Worm (Caenorhabditis elegans): Measurements from ENCODE around the gene sfxn-2.
A peak's percentile ranks its signal among the peaks of the same experiment; 100 is the strongest.

The sfxn-2 gene

ce11 chrX:7951578-7951977 is 6.5 kb downstream of the sfxn-2 start (continued):
- no peak for TF ChIP-seq unc-30 (tag; optimal IDR thresholded peaks at IDR 0.05)
- TF ChIP-seq lin-14 (GFP tag; optimal IDR thresholded peaks at IDR 0.05), result peak; percentile 98
- TF ChIP-seq blmp-1 (tag; optimal IDR thresholded peaks at IDR 0.05), result peak; percentile 60
- TF ChIP-seq efl-1 (optimal IDR thresholded peaks at IDR 0.05), result peak; percentile 66 to 83
- peak; percentile 66 to 94 for TF ChIP-seq efl-1 (GFP tag; optimal IDR thresholded peaks at IDR 0.05 in 1 of 2)
- no peak for TF ChIP-seq nhr-76 (tag; optimal IDR thresholded peaks at IDR 0.05)
- TF ChIP-seq ces-1 (GFP tag; optimal IDR thresholded peaks at IDR 0.05), result no peak
- TF ChIP-seq tbx-2 (tag; optimal IDR thresholded peaks at IDR 0.05), result peak; percentile 95
- TF ChIP-seq irx-1 (tag; optimal IDR thresholded peaks at IDR 0.05), result peak; percentile 81
- peak; percentile 97 for TF ChIP-seq nhr-71 (tag; optimal IDR thresholded peaks at IDR 0.05)
- TF ChIP-seq Y116A8C.19 (tag; optimal IDR thresholded peaks at IDR 0.05; ENCODE audit: borderline replicate concordance), result no peak
- peak; percentile 93 for TF ChIP-seq nhr-85 (tag)
- no peak for TF ChIP-seq nhr-12 (tag; optimal IDR thresholded peaks at IDR 0.05)
- peak; percentile 9 for TF ChIP-seq F16B12.6 (tag; optimal IDR thresholded peaks at IDR 0.05)
- TF ChIP-seq pag-3 (tag; optimal IDR thresholded peaks at IDR 0.05; ENCODE audit: borderline replicate concordance, insufficient read depth), result peak; percentile 90
- peak; percentile 11 for TF ChIP-seq zip-4 (GFP tag; optimal IDR thresholded peaks at IDR 0.05)
- peak; percentile 83; the same call in 1 of the 2 replicates for TF ChIP-seq mab-9 (GFP tag; IDR thresholded peaks at IDR 0.05)
- TF ChIP-seq nhr-28 (tag; optimal IDR thresholded peaks at IDR 0.05), result no peak
- TF ChIP-seq nhr-77 (tag; optimal IDR thresholded peaks at IDR 0.05), result no peak
- peak; percentile 70 for TF ChIP-seq lir-3 (tag; optimal IDR thresholded peaks at IDR 0.05; ENCODE audit: poor library complexity)
- TF ChIP-seq nhr-11 (tag; optimal IDR thresholded peaks at IDR 0.05), result peak; percentile 82
- TF ChIP-seq swsn-7 (tag; optimal IDR thresholded peaks at IDR 0.05), result peak; percentile 91
- TF ChIP-seq hlh-17 (GFP tag; optimal IDR thresholded peaks at IDR 0.05; ENCODE audit: borderline replicate concordance), result no peak
- TF ChIP-seq egl-27 (tag; optimal IDR thresholded peaks at IDR 0.05), result no peak
- peak; percentile 56 for TF ChIP-seq C16A3.4 (tag; optimal IDR thresholded peaks at IDR 0.05)
- TF ChIP-seq ceh-90 (tag; optimal IDR thresholded peaks at IDR 0.05), result no peak
- peak; percentile 69 for TF ChIP-seq elt-2 (tag; optimal IDR thresholded peaks at IDR 0.05)
- peak; percentile 41 to 52 (median 44) for TF ChIP-seq dpl-1 (GFP tag; optimal IDR thresholded peaks at IDR 0.05)
- no peak for TF ChIP-seq nhr-84 (tag; optimal IDR thresholded peaks at IDR 0.05)
- peak; percentile 83 for TF ChIP-seq lsy-2 (tag; optimal IDR thresholded peaks at IDR 0.05)
- peak; percentile 97 for TF ChIP-seq unc-86 (tag; optimal IDR thresholded peaks at IDR 0.05)
- TF ChIP-seq hlh-4 (tag; optimal IDR thresholded peaks at IDR 0.05), result peak; percentile 33
- TF ChIP-seq lin-15B (tag; optimal IDR thresholded peaks at IDR 0.05), result no peak
- TF ChIP-seq fos-1 (tag; optimal IDR thresholded peaks at IDR 0.05), result peak; percentile 48
- no peak for TF ChIP-seq unc-98 (GFP tag; IDR thresholded peaks at IDR 0.05)
- peak; percentile 65 for TF ChIP-seq aha-1 (tag; optimal IDR thresholded peaks at IDR 0.05)
- no peak for TF ChIP-seq nhr-237 (tag; optimal IDR thresholded peaks at IDR 0.05)

- TF ChIP-seq rnt-1 (tag; optimal IDR thresholded peaks at IDR 0.05) (peak; percentile 45), lin-14 (GFP tag; optimal IDR thresholded peaks at IDR 0.05) (peak; percentile 46), elt-2 (tag; optimal IDR thresholded peaks at IDR 0.05) (no peak)
These were observed 12.7 kb downstream of the sfxn-2 start for ce11 chrX:7945438-7945837.

ce11 chrX:7944999-7945398 is 13.1 kb downstream of the sfxn-2 start, which contains the start of gene tnt-3:
tnt-3 (minus strand) TSS chrX:7945099.
- no peak for TF ChIP-seq ztf-11 (tag; optimal IDR thresholded peaks at IDR 0.05)

- TF ChIP-seq hlh-17 (GFP tag; optimal IDR thresholded peaks at IDR 0.05; ENCODE audit: borderline replicate concordance), result no peak
- TF ChIP-seq fos-1 (tag; optimal IDR thresholded peaks at IDR 0.05), result no peak
- TF ChIP-seq ceh-88 (GFP tag; IDR thresholded peaks at IDR 0.05), result no peak
- no peak for TF ChIP-seq dsc-1 (tag; optimal IDR thresholded peaks at IDR 0.05)
- no peak for TF ChIP-seq lin-14 (GFP tag; optimal IDR thresholded peaks at IDR 0.05)
- TF ChIP-seq nhr-85 (tag), result no peak
- TF ChIP-seq nhr-71 (tag; optimal IDR thresholded peaks at IDR 0.05), result no peak
- TF ChIP-seq mdl-1 (tag; optimal IDR thresholded peaks at IDR 0.05), result no peak
- no peak for TF ChIP-seq nhr-76 (tag; optimal IDR thresholded peaks at IDR 0.05)
- no peak for TF ChIP-seq ztf-11 (tag; optimal IDR thresholded peaks at IDR 0.05)
- TF ChIP-seq lir-3 (tag; optimal IDR thresholded peaks at IDR 0.05; ENCODE audit: poor library complexity), result no peak
- no peak for TF ChIP-seq mep-1 (tag; optimal IDR thresholded peaks at IDR 0.05)
- TF ChIP-seq mab-9 (GFP tag; IDR thresholded peaks at IDR 0.05), result no peak
- TF ChIP-seq F16B12.6 (tag; optimal IDR thresholded peaks at IDR 0.05), result no peak
- TF ChIP-seq mef-2 (tag; optimal IDR thresholded peaks at IDR 0.05), result no peak
- TF ChIP-seq xbp-1 (tag; optimal IDR thresholded peaks at IDR 0.05), result no peak
These were observed 15.4 kb downstream of the sfxn-2 start for ce11 chrX:7942675-7943074.
